Fruit fly (Drosophila melanogaster): ENCODE results near the gene Ncoa6.

dm6 chr2L:5304367-5304766 is 22.1 kb downstream of the Ncoa6 start:
- TF ChIP-seq CG8478 (optimal IDR thresholded peaks at IDR 0.05) (no peak), CTCF (optimal IDR thresholded peaks at IDR 0.05) (no peak)
